Fruit fly (Drosophila melanogaster) whole organism, prepupa: ENCODE data around the gene CG11562.

ENCODE experiments used
- CG10631 ChIP-seq: fragments of 200-800 bp; sonication (Bioruptor generic); optimal IDR thresholded peaks from 2 replicates; lab custom pipeline; 2016; ENCODE audit warnings: missing biosample characterization, missing genetic modification characterization
- CG1621 ChIP-seq: fragments of 200-800 bp; sonication (Bioruptor generic); optimal IDR thresholded peaks from 3 replicates; lab custom pipeline; 2018; ENCODE audit warnings: missing biosample characterization, mild to moderate bottlenecking, missing genetic modification characterization
- CG32006 ChIP-seq: fragments of 200-800 bp; sonication (Bioruptor generic); optimal IDR thresholded peaks from 3 replicates; lab custom pipeline; 2017; ENCODE audit warnings: missing biosample characterization, mild to moderate bottlenecking, missing genetic modification characterization
- CG34406 ChIP-seq: fragments of 200-800 bp; sonication (Bioruptor generic); optimal IDR thresholded peaks from 3 replicates; lab custom pipeline; 2016; ENCODE audit warnings: missing biosample characterization, missing genetic modification characterization
- CG3919 ChIP-seq: fragments of 200-800 bp; sonication (Bioruptor generic); optimal IDR thresholded peaks from 3 replicates; lab custom pipeline; 2016; ENCODE audit warnings: missing biosample characterization, missing genetic modification characterization
- CG6163 ChIP-seq: fragments of 200-800 bp; sonication (Bioruptor generic); IDR thresholded peaks from 3 replicates; pipeline ENCODE4 v1.3.6; 2022; ENCODE audit warnings: missing biosample characterization, missing genetic modification characterization
- CG8319 ChIP-seq: fragments of 200-800 bp; sonication (Bioruptor generic); optimal IDR thresholded peaks from 3 replicates; lab custom pipeline; 2016; ENCODE audit warnings: missing biosample characterization, missing genetic modification characterization
- Eip78C ChIP-seq: fragments of 200-800 bp; sonication (Bioruptor generic); peaks from one replicate; lab custom pipeline; 2016; ENCODE audit warnings: missing biosample characterization, missing genetic modification characterization
- Hr39 ChIP-seq: fragments of 200-800 bp; sonication (Bioruptor generic); optimal IDR thresholded peaks from 2 replicates; lab custom pipeline; 2016; ENCODE audit warnings: missing biosample characterization, missing genetic modification characterization
- fd85E ChIP-seq: fragments of 200-800 bp; sonication (Bioruptor generic); optimal IDR thresholded peaks from 3 replicates; lab custom pipeline; 2016; ENCODE audit warnings: missing biosample characterization, missing genetic modification characterization
- lz ChIP-seq: fragments of 200-800 bp; sonication (Bioruptor generic); optimal IDR thresholded peaks from 3 replicates; lab custom pipeline; 2016; ENCODE audit warnings: missing biosample characterization, missing genetic modification characterization
- svp ChIP-seq: fragments of 200-800 bp; sonication (Bioruptor generic); peaks from one replicate; lab custom pipeline; 2016; ENCODE audit warnings: missing biosample characterization, missing genetic modification characterization

DNA sequence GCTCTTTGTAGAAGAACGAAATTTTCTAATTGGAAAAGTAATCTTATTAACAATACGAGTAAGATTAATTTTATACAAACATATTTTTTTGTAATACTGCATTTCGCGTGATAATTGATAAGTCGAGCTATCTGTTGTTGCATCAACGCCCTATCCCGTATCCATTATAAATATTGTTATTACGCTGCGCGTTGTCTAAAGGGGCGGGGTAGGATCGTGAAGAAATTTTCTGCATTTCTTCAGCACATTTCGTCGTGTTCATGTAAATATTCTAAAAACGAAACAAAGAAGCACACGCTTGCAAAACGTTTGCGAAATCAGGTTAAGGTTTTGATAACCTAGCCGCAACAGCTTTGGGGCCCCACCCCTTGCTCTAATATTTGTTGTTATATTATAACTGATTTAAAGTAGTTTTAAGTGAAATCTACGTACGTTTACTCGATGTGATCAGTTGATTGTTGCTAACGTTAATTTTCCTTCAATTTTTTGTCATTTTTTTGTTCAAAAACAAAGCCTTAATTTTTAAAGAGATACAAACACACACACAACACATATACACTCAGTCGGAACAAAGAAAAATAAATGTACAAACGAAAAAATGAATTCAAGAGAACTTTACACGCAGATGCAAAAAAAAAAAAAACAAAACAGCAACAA is 11.2 kb downstream of the CG11562 start:
- TF ChIP-seq svp (GFP tag; lab: Kevin White, UChicago) (peak; percentile 55), CG34406 (GFP tag; lab: Kevin White, UChicago) (no peak), fd85E (no peak), CG32006 (GFP tag; lab: Kevin White, UChicago) (no peak), CG10631 (GFP tag; lab: Kevin White, UChicago) (no peak), Eip78C (GFP tag; lab: Kevin White, UChicago) (peak; percentile 25), CG1621 (tag; lab: Kevin White, UChicago) (no peak), CG8319 (GFP tag; lab: Kevin White, UChicago) (no peak), lz (GFP tag; lab: Kevin White, UChicago) (no peak), CG3919 (GFP tag; lab: Kevin White, UChicago) (no peak), Hr39 (no peak), CG6163 (GFP tag; lab: Robert Waterston, UW) (no peak)
